Fruit fly (Drosophila melanogaster): ENCODE measurements around the gene Cog3.
A peak's percentile ranks its signal among the peaks of the same experiment; 100 is the strongest.

Cog3 gene

dm6 chr2L:3449555-3450320, 7.1 kb downstream of the Cog3 start, which contains the start of gene Snx1:
TSS of gene Snx1 (plus strand) at chr2L:3449683.
- TF ChIP-seq CG9948 (tag; optimal IDR thresholded peaks at IDR 0.05), result no peak
- TF ChIP-seq EcR (GFP tag; optimal IDR thresholded peaks at IDR 0.05), result no peak
- no peak for TF ChIP-seq CG4496 (GFP tag; IDR thresholded peaks at IDR 0.05)
- no peak for TF ChIP-seq CG34367 (tag; optimal IDR thresholded peaks at IDR 0.05)
- TF ChIP-seq CG14655 (GFP tag; optimal IDR thresholded peaks at IDR 0.05), result no peak
- no peak for TF ChIP-seq D1 (tag; optimal IDR thresholded peaks at IDR 0.05)
- no peak for TF ChIP-seq Pif1B (GFP tag; optimal IDR thresholded peaks at IDR 0.05)
- no peak for TF ChIP-seq gl (tag; optimal IDR thresholded peaks at IDR 0.05)
- TF ChIP-seq Pif1A (GFP tag; optimal IDR thresholded peaks at IDR 0.05), result no peak
- TF ChIP-seq rn (GFP tag; IDR thresholded peaks at IDR 0.05), result no peak
- no peak for TF ChIP-seq CG15710 (tag; optimal IDR thresholded peaks at IDR 0.05)
- TF ChIP-seq CG17806 (tag; optimal IDR thresholded peaks at IDR 0.05), result no peak
- no peak for TF ChIP-seq CG13204 (GFP tag; optimal IDR thresholded peaks at IDR 0.05)

dm6 chr2L:3445655-3446054, 11.2 kb downstream of the Cog3 start, which contains the start of gene CG2772:
TSS of gene CG2772 (plus strand) at chr2L:3445992.
- TF ChIP-seq CG13204 (GFP tag; optimal IDR thresholded peaks at IDR 0.05), result no peak
- no peak for TF ChIP-seq CG9948 (tag; optimal IDR thresholded peaks at IDR 0.05)
- TF ChIP-seq CG8159 (tag; optimal IDR thresholded peaks at IDR 0.05), result no peak
- TF ChIP-seq CG34367 (tag; optimal IDR thresholded peaks at IDR 0.05), result no peak
- no peak for TF ChIP-seq CG8301 (tag; optimal IDR thresholded peaks at IDR 0.05)
- TF ChIP-seq gl (tag; optimal IDR thresholded peaks at IDR 0.05), result no peak
- TF ChIP-seq CG10348 (GFP tag; IDR thresholded peaks at IDR 0.05), result no peak
- TF ChIP-seq CG14655 (GFP tag; optimal IDR thresholded peaks at IDR 0.05), result no peak
- TF ChIP-seq EcR (GFP tag; optimal IDR thresholded peaks at IDR 0.05), result no peak
- no peak for TF ChIP-seq Pif1B (GFP tag; optimal IDR thresholded peaks at IDR 0.05)
- TF ChIP-seq Ets98B (GFP tag; IDR thresholded peaks at IDR 0.05), result no peak

- TF ChIP-seq Snoo (tag; optimal IDR thresholded peaks at IDR 0.05) (peak; percentile 43), CG14655 (GFP tag; optimal IDR thresholded peaks at IDR 0.05) (no peak), D1 (tag; optimal IDR thresholded peaks at IDR 0.05) (peak; percentile 11), CG4496 (GFP tag; IDR thresholded peaks at IDR 0.05) (peak; percentile 88), EcR (GFP tag; optimal IDR thresholded peaks at IDR 0.05) (no peak), Pif1B (GFP tag; optimal IDR thresholded peaks at IDR 0.05) (no peak), Pif1A (GFP tag; optimal IDR thresholded peaks at IDR 0.05) (no peak), CG8301 (tag; optimal IDR thresholded peaks at IDR 0.05) (peak; percentile 84), gl (tag; optimal IDR thresholded peaks at IDR 0.05) (peak; percentile 45), CG13204 (GFP tag; optimal IDR thresholded peaks at IDR 0.05) (no peak), CG10348 (GFP tag; IDR thresholded peaks at IDR 0.05) (peak; percentile 27; the same call in 1 of the 2 replicates), rn (GFP tag; IDR thresholded peaks at IDR 0.05) (peak; percentile 73), CG12605 (GFP tag; IDR thresholded peaks at IDR 0.05) (peak; percentile 80), CG34367 (tag; optimal IDR thresholded peaks at IDR 0.05) (peak; percentile 69), CG17806 (tag; optimal IDR thresholded peaks at IDR 0.05) (peak; percentile 73), CG9948 (tag; optimal IDR thresholded peaks at IDR 0.05) (peak; percentile 71), fd96Ca (GFP tag; IDR thresholded peaks at IDR 0.05) (peak; percentile 89), CG32121 (GFP tag; IDR thresholded peaks at IDR 0.05) (peak; percentile 79), CG8159 (tag; optimal IDR thresholded peaks at IDR 0.05) (no peak), Ets98B (GFP tag; IDR thresholded peaks at IDR 0.05) (peak; percentile 88), CG15710 (tag; optimal IDR thresholded peaks at IDR 0.05) (peak; percentile 70)
These were observed 12.1 kb downstream of the Cog3 start for dm6 chr2L:3444789-3445188.

- TF ChIP-seq CG34367 (tag; optimal IDR thresholded peaks at IDR 0.05), result no peak
- TF ChIP-seq Pif1A (GFP tag; optimal IDR thresholded peaks at IDR 0.05), result peak; percentile 8
- peak; percentile 23 for TF ChIP-seq CG17806 (tag; optimal IDR thresholded peaks at IDR 0.05)
- TF ChIP-seq CG8301 (tag; optimal IDR thresholded peaks at IDR 0.05), result peak; percentile 59
- TF ChIP-seq Ets98B (GFP tag; IDR thresholded peaks at IDR 0.05), result peak; percentile 56
- peak; percentile 63; the same call in 2 of the 3 replicates for TF ChIP-seq CG4496 (GFP tag; IDR thresholded peaks at IDR 0.05)
- peak; percentile 63 for TF ChIP-seq CG32121 (GFP tag; IDR thresholded peaks at IDR 0.05)
- TF ChIP-seq D1 (tag; optimal IDR thresholded peaks at IDR 0.05), result no peak
- peak; percentile 58 for TF ChIP-seq CG14655 (GFP tag; optimal IDR thresholded peaks at IDR 0.05)
- TF ChIP-seq CG12605 (GFP tag; IDR thresholded peaks at IDR 0.05), result peak; percentile 21; the same call in 1 of the 2 replicates
- peak; percentile 8 for TF ChIP-seq CG9948 (tag; optimal IDR thresholded peaks at IDR 0.05)
These were observed 15.2 kb downstream of the Cog3 start for dm6 chr2L:3441673-3442072.

- TF ChIP-seq Pif1B (GFP tag; optimal IDR thresholded peaks at IDR 0.05) (no peak), CG14655 (GFP tag; optimal IDR thresholded peaks at IDR 0.05) (no peak), CG9948 (tag; optimal IDR thresholded peaks at IDR 0.05) (no peak), CG32121 (GFP tag; IDR thresholded peaks at IDR 0.05) (no peak), EcR (GFP tag; optimal IDR thresholded peaks at IDR 0.05) (no peak), CG4496 (GFP tag; IDR thresholded peaks at IDR 0.05) (no peak), Ets98B (GFP tag; IDR thresholded peaks at IDR 0.05) (no peak), CG8159 (tag; optimal IDR thresholded peaks at IDR 0.05) (no peak), CG13204 (GFP tag; optimal IDR thresholded peaks at IDR 0.05) (no peak), CG15710 (tag; optimal IDR thresholded peaks at IDR 0.05) (no peak), Pif1A (GFP tag; optimal IDR thresholded peaks at IDR 0.05) (no peak), CG12605 (GFP tag; IDR thresholded peaks at IDR 0.05) (no peak)
These were observed 15.7 kb downstream of the Cog3 start for dm6 chr2L:3441158-3441557.

- TF ChIP-seq CG32121 (GFP tag; IDR thresholded peaks at IDR 0.05) (peak; percentile 92), CG14655 (GFP tag; optimal IDR thresholded peaks at IDR 0.05) (peak; percentile 80), CG8159 (tag; optimal IDR thresholded peaks at IDR 0.05) (peak; percentile 62), CG17806 (tag; optimal IDR thresholded peaks at IDR 0.05) (peak; percentile 63), Pif1A (GFP tag; optimal IDR thresholded peaks at IDR 0.05) (no peak), CG34367 (tag; optimal IDR thresholded peaks at IDR 0.05) (no peak), CG12605 (GFP tag; IDR thresholded peaks at IDR 0.05) (peak; percentile 82), EcR (GFP tag; optimal IDR thresholded peaks at IDR 0.05) (no peak), CG13204 (GFP tag; optimal IDR thresholded peaks at IDR 0.05) (peak; percentile 25), CG8301 (tag; optimal IDR thresholded peaks at IDR 0.05) (peak; percentile 76), CG9948 (tag; optimal IDR thresholded peaks at IDR 0.05) (peak; percentile 52), fd96Ca (GFP tag; IDR thresholded peaks at IDR 0.05) (peak; percentile 93), CG15710 (tag; optimal IDR thresholded peaks at IDR 0.05) (peak; percentile 60), Snoo (tag; optimal IDR thresholded peaks at IDR 0.05) (no peak), gl (tag; optimal IDR thresholded peaks at IDR 0.05) (peak; percentile 60), Pif1B (GFP tag; optimal IDR thresholded peaks at IDR 0.05) (no peak), rn (GFP tag; IDR thresholded peaks at IDR 0.05) (peak; percentile 83), CG10348 (GFP tag; IDR thresholded peaks at IDR 0.05) (peak; percentile 24; the same call in 1 of the 2 replicates), CG4496 (GFP tag; IDR thresholded peaks at IDR 0.05) (peak; percentile 90), Ets98B (GFP tag; IDR thresholded peaks at IDR 0.05) (peak; percentile 92)
These were observed 16.5 kb downstream of the Cog3 start for dm6 chr2L:3440322-3440721.
